Worm (Caenorhabditis elegans) whole organism, late embryonic: ENCODE data around the gene sto-2.

Experiments
- ets-4 ChIP-seq: sonication (generic microtip); optimal IDR thresholded peaks from 2 replicates; lab custom pipeline; 2016; ENCODE audit warnings: missing genetic modification characterization, missing compliant biosample characterization
- unc-3 ChIP-seq, 2 experiments: fragments of 200-800 bp in 1 of 2; sonication (Bioruptor generic) in 1 of 2; sonication (generic microtip) in 1 of 2; conservative IDR thresholded peaks in 1 of 2; optimal IDR thresholded peaks in 1 of 2; 2 replicates each; pipeline versions ENCODE4 v1.3.6 to Lab custom; 2016 to 2022; ENCODE audit warnings: missing compliant biosample characterization in 2 of 2, missing genetic modification characterization in 2 of 2, missing genetic modification reagents in 1 of 2

DNA sequence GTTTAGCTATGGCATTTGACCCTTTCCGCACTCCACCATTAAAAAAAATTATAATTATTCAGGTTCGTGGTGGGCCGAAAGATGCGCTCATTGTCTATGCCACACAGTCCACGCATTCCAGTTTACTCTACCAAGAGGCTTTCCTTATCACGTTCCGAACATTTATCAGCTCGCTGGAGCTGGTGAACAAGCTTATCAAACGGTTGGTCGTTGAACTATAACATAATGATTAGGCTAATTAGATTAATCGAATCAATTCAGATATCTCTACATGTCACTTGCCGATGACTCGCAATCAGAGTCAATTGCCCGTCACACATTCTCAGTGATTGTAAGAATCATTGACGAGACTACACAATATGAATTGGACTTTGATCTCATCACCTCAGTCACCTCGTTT is 53.8 kb downstream of the sto-2 start:
- TF ChIP-seq ets-4 = no peak
- TF ChIP-seq unc-3 (GFP tag; conservative IDR thresholded peaks at IDR 0.05; lab: Robert Waterston, UW) = no peak
- TF ChIP-seq unc-3 (tag; optimal IDR thresholded peaks at IDR 0.05; lab: Kevin White, UChicago) = no peak
